Fruit fly (Drosophila melanogaster): ENCODE data around the gene Axn.
A peak's percentile ranks its signal among the peaks of the same experiment; 100 is the strongest.

The Axn gene

dm6 chr3R:30070198-30070597 lies 47.6 kb downstream of the Axn start:
- TF ChIP-seq noc (tag; optimal IDR thresholded peaks at IDR 0.05), result no peak

dm6 chr3R:30071827-30072226 lies 49.2 kb downstream of the Axn start:
- no peak for TF ChIP-seq noc (tag; optimal IDR thresholded peaks at IDR 0.05)

- no peak for TF ChIP-seq noc (tag; optimal IDR thresholded peaks at IDR 0.05)
These were observed 53.4 kb downstream of the Axn start for dm6 chr3R:30076088-30076487.

DNA sequence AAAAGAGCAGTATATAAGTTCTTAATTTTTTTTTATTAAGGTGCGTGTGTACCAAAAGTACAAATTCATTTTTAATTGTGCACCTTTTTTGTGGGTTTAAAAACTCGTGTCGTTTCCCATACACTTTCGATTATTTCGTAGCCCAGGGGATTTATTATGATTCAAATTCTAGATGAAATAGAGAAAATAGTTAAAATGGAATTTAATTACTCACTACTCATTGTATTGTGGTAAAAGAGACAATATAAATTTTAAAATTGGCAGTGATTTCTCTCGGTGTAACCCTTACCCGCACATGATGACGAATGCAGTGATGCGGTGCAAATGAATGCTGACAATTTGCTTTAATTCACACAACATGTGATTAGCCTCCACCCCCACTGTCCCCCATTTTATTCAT lies 60.6 kb downstream of the Axn start:
- TF ChIP-seq noc (tag; optimal IDR thresholded peaks at IDR 0.05), result no peak

dm6 chr3R:30084137-30084536 lies 61.5 kb downstream of the Axn start:
- peak; percentile 20 for TF ChIP-seq noc (tag; optimal IDR thresholded peaks at IDR 0.05)

Measured in whole organism, larva.